Worm (Caenorhabditis elegans): Measurements from ENCODE around the gene R10E12.2.

Gene R10E12.2

ce11 chrIII:9946806-9947419 lies 26.8 kb downstream of the R10E12.2 start, which contains the start of gene K03H1.7:
TSS of gene K03H1.7 (plus strand) at chrIII:9947405.
- TF ChIP-seq dao-5 (tag; optimal IDR thresholded peaks at IDR 0.05) (no peak), W03F9.2 (tag; optimal IDR thresholded peaks at IDR 0.05) (no peak), him-1 (tag; optimal IDR thresholded peaks at IDR 0.05) (no peak)

- TF ChIP-seq dao-5 (tag; optimal IDR thresholded peaks at IDR 0.05) (no peak), W03F9.2 (tag; optimal IDR thresholded peaks at IDR 0.05) (no peak), him-1 (tag; optimal IDR thresholded peaks at IDR 0.05) (no peak)
Measured at ce11 chrIII:9944723-9945122, 28.9 kb downstream of the R10E12.2 start, which contains the start of gene gln-2. TSS of gene gln-2 (minus strand) at chrIII:9944823.

- no peak for TF ChIP-seq W03F9.2 (tag; optimal IDR thresholded peaks at IDR 0.05)
Measured at ce11 chrIII:9941020-9941674, 32.5 kb downstream of the R10E12.2 start, which contains the start of the genes K03H1.9 and K03H1.12. TSS of gene K03H1.9 (minus strand) at chrIII:9941490. TSS of gene K03H1.12 (plus strand) at chrIII:9941624.

- TF ChIP-seq him-1 (tag; optimal IDR thresholded peaks at IDR 0.05) = no peak
Measured at ce11 chrIII:9932091-9932490, 41.6 kb downstream of the R10E12.2 start, which contains the start of gene dec-7. TSS of gene dec-7 (plus strand) at chrIII:9932398.

ce11 chrIII:9930406-9930805 lies 43.3 kb downstream of the R10E12.2 start:
- TF ChIP-seq him-1 (tag; optimal IDR thresholded peaks at IDR 0.05) = no peak

- TF ChIP-seq W03F9.2 (tag; optimal IDR thresholded peaks at IDR 0.05) (no peak), him-1 (tag; optimal IDR thresholded peaks at IDR 0.05) (no peak), dao-5 (tag; optimal IDR thresholded peaks at IDR 0.05) (no peak)
Measured at ce11 chrIII:9929525-9929924, 44.1 kb downstream of the R10E12.2 start.

ce11 chrIII:9928777-9929176 lies 44.9 kb downstream of the R10E12.2 start, which contains the start of gene ttr-1:
TSS of gene ttr-1 (plus strand) at chrIII:9929077.
- TF ChIP-seq dao-5 (tag; optimal IDR thresholded peaks at IDR 0.05) = no peak

- TF ChIP-seq dao-5 (tag; optimal IDR thresholded peaks at IDR 0.05) (no peak), him-1 (tag; optimal IDR thresholded peaks at IDR 0.05) (no peak), W03F9.2 (tag; optimal IDR thresholded peaks at IDR 0.05) (no peak)
Measured at ce11 chrIII:9927378-9927777, 46.3 kb downstream of the R10E12.2 start, which contains the start of gene ttr-2. TSS of gene ttr-2 (plus strand) at chrIII:9927769.

- TF ChIP-seq W03F9.2 (tag; optimal IDR thresholded peaks at IDR 0.05) (no peak), dao-5 (tag; optimal IDR thresholded peaks at IDR 0.05) (no peak), him-1 (tag; optimal IDR thresholded peaks at IDR 0.05) (no peak)
Measured at ce11 chrIII:9926650-9927049, 47.0 kb downstream of the R10E12.2 start, which contains the start of gene ttr-3. TSS of gene ttr-3 (minus strand) at chrIII:9926750.

- TF ChIP-seq W03F9.2 (tag; optimal IDR thresholded peaks at IDR 0.05) (no peak), dao-5 (tag; optimal IDR thresholded peaks at IDR 0.05) (no peak), him-1 (tag; optimal IDR thresholded peaks at IDR 0.05) (no peak)
Measured at ce11 chrIII:9922874-9923273, 50.8 kb downstream of the R10E12.2 start, which contains the start of gene cbp-2. TSS of gene cbp-2 (plus strand) at chrIII:9923174.

ce11 chrIII:9922310-9922709 lies 51.4 kb downstream of the R10E12.2 start:
- TF ChIP-seq W03F9.2 (tag; optimal IDR thresholded peaks at IDR 0.05) (no peak), dao-5 (tag; optimal IDR thresholded peaks at IDR 0.05) (no peak), him-1 (tag; optimal IDR thresholded peaks at IDR 0.05) (no peak)

ce11 chrIII:9920764-9921163 lies 52.9 kb downstream of the R10E12.2 start, which contains the start of gene F40F12.3:
TSS of gene F40F12.3 (minus strand) at chrIII:9920864.
- no peak for TF ChIP-seq him-1 (tag; optimal IDR thresholded peaks at IDR 0.05)
- TF ChIP-seq W03F9.2 (tag; optimal IDR thresholded peaks at IDR 0.05) = no peak
- TF ChIP-seq dao-5 (tag; optimal IDR thresholded peaks at IDR 0.05) = no peak

ce11 chrIII:9913722-9914121 lies 59.9 kb downstream of the R10E12.2 start, which contains the start of gene cbp-3:
TSS of gene cbp-3 (plus strand) at chrIII:9913993.
- TF ChIP-seq him-1 (tag; optimal IDR thresholded peaks at IDR 0.05) (no peak), dao-5 (tag; optimal IDR thresholded peaks at IDR 0.05) (no peak), W03F9.2 (tag; optimal IDR thresholded peaks at IDR 0.05) (no peak)
